Worm (Caenorhabditis elegans) whole organism, late embryonic: ENCODE data around the gene F08F8.9.

ENCODE experiments used
- C08G9.2 ChIP-seq: sonication (generic microtip); optimal IDR thresholded peaks from 2 replicates; lab custom pipeline; 2016; ENCODE audit warnings: mild to moderate bottlenecking, missing genetic modification characterization, moderate library complexity, missing compliant biosample characterization
- ceh-30 ChIP-seq: fragments of 150-350 bp; optimal IDR thresholded peaks from 2 replicates; lab custom pipeline; 2014; ENCODE audit warnings: missing biosample characterization, missing genetic modification characterization
- dve-1 ChIP-seq: sonication (generic microtip); optimal IDR thresholded peaks from 2 replicates; lab custom pipeline; 2017; ENCODE audit warnings: antibody characterized with exemption, mild to moderate bottlenecking, missing genetic modification characterization, missing compliant biosample characterization
- elt-2 ChIP-seq: sonication (generic microtip); optimal IDR thresholded peaks from 2 replicates; lab custom pipeline; 2016; ENCODE audit warnings: missing genetic modification reagents, missing genetic modification characterization, missing compliant biosample characterization
- fkh-10 ChIP-seq: fragments of 150-350 bp; optimal IDR thresholded peaks from 2 replicates; lab custom pipeline; 2014; ENCODE audit warnings: missing biosample characterization, missing genetic modification reagents, missing genetic modification characterization
- hlh-15 ChIP-seq: sonication (generic microtip); optimal IDR thresholded peaks from 2 replicates; lab custom pipeline; 2016; ENCODE audit warnings: missing genetic modification characterization, missing compliant biosample characterization
- hlh-30 ChIP-seq: sonication (generic microtip); optimal IDR thresholded peaks from 2 replicates; lab custom pipeline; 2017; ENCODE audit warnings: antibody characterized with exemption, missing genetic modification characterization, missing compliant biosample characterization; ENCODE audit not compliant: insufficient read depth
- lin-11 ChIP-seq: fragments of 200-800 bp; sonication (Bioruptor generic); optimal IDR thresholded peaks from 2 replicates; lab custom pipeline; 2018; ENCODE audit warnings: mild to moderate bottlenecking, missing genetic modification characterization, missing compliant biosample characterization
- nhr-11 ChIP-seq: fragments of 150-350 bp; optimal IDR thresholded peaks from 2 replicates; lab custom pipeline; 2014; ENCODE audit warnings: missing biosample characterization, missing genetic modification characterization
- pax-1 ChIP-seq: fragments of 150-350 bp; optimal IDR thresholded peaks from 2 replicates; lab custom pipeline; 2014; ENCODE audit warnings: missing biosample characterization, missing genetic modification characterization
- tbx-2 ChIP-seq: sonication (generic microtip); optimal IDR thresholded peaks from 2 replicates; lab custom pipeline; 2016; ENCODE audit warnings: missing genetic modification characterization, missing compliant biosample characterization
- unc-42 ChIP-seq: sonication (generic microtip); optimal IDR thresholded peaks from 2 replicates; lab custom pipeline; 2016; ENCODE audit warnings: missing genotype, missing genetic modification characterization, missing compliant biosample characterization
- unc-86 ChIP-seq: sonication (generic microtip); optimal IDR thresholded peaks from 2 replicates; lab custom pipeline; 2016; ENCODE audit warnings: missing genetic modification characterization, missing compliant biosample characterization

DNA sequence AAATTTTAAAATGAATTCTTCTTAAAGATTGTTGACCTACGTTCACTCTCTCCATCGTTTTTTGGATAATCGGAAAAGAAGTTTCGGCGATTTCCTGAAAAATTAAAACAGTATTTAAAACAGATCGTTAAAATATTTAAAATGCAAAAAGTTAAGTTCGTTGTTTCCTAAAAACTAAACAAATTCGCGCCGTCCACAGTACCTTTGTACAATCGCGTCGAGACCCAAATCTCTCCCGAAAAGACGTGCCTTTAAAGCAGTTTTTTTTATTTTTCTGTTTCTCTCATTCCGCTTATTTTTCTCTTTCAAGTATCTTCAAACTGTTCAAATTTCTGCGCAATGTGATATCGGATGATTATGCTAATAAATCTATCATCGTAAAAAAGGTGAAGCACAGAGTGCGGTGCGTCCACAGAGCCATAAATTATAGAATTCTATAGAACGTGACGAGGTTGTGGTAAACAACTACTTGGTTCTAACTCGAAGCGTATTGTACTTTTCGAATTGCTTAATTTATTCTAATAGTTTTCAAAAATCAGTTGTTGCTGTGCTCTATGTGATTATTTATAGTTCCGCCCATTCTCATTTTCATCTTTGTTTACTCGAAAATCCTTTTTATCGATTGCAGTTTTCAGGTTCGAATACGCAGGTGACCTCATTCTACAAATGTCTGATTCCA lies 43.0 kb downstream of the F08F8.9 start, which contains the start of the genes F56C9.6 and F56C9.3:
- no peak for TF ChIP-seq lin-11 (tag; lab: Kevin White, UChicago)
- TF ChIP-seq tbx-2 (tag; lab: Kevin White, UChicago): no peak
- no peak for TF ChIP-seq unc-86
- no peak for TF ChIP-seq dve-1 (tag; lab: Kevin White, UChicago)
- TF ChIP-seq ceh-30 (tag; lab: Kevin White, UChicago): no peak
- no peak for TF ChIP-seq nhr-11 (tag; lab: Kevin White, UChicago)
- no peak for TF ChIP-seq hlh-15 (tag; lab: Kevin White, UChicago)
- no peak for TF ChIP-seq elt-2 (tag; lab: Kevin White, UChicago)
- no peak for TF ChIP-seq unc-42
- no peak for TF ChIP-seq hlh-30 (tag; lab: Kevin White, UChicago)
- no peak for TF ChIP-seq C08G9.2 (tag; lab: Kevin White, UChicago)
- no peak for TF ChIP-seq fkh-10 (GFP tag; lab: Kevin White, UChicago)
- no peak for TF ChIP-seq pax-1 (tag; lab: Kevin White, UChicago)
